Fruit fly (Drosophila melanogaster) whole organism, pupa: ENCODE data around the gene CG14258.

ENCODE experiments used
- Ets98B ChIP-seq: fragments of 200-800 bp; sonication (Bioruptor generic); IDR thresholded peaks from 2 replicates; pipeline ENCODE4 v1.3.6; 2022; ENCODE audit warnings: missing biosample characterization, missing genetic modification characterization
- Pif1B ChIP-seq: fragments of 200-800 bp; sonication (Bioruptor generic); optimal IDR thresholded peaks from 3 replicates; lab custom pipeline; 2016; ENCODE audit warnings: missing biosample characterization, missing genetic modification characterization

- TF ChIP-seq Pif1B (no peak), Ets98B (GFP tag; lab: Robert Waterston, UW) (no peak)
Observed at dm6 chr3R:27064099-27064498, 28.8 kb upstream of the CG14258 start, which contains the start of gene Nep5.
